Worm (Caenorhabditis elegans) whole organism, young adult: ENCODE measurements around the gene ttr-5.
A peak's percentile ranks its signal among the peaks of the same experiment; 100 is the strongest.

Experiments
- D2030.7 ChIP-seq: fragments of 200-800 bp; sonication (Bioruptor generic); IDR thresholded peaks from 2 replicates; pipeline ENCODE4 v1.3.6; 2022; ENCODE audit warnings: missing genetic modification reagents, missing genetic modification characterization, missing compliant biosample characterization
- F37B4.10 ChIP-seq: fragments of 200-800 bp; sonication (Bioruptor generic); IDR thresholded peaks from 2 replicates; pipeline ENCODE4 v1.3.6; 2022; ENCODE audit warnings: missing genetic modification characterization, missing compliant biosample characterization
- F52B5.7 ChIP-seq: sonication (generic microtip); optimal IDR thresholded peaks from 2 replicates; lab custom pipeline; 2016; ENCODE audit warnings: mild to moderate bottlenecking, missing genetic modification characterization, missing compliant biosample characterization
- F57A8.1 ChIP-seq: fragments of 200-800 bp; sonication (Bioruptor generic); optimal IDR thresholded peaks from 2 replicates; lab custom pipeline; 2018; ENCODE audit warnings: mild to moderate bottlenecking, missing genetic modification characterization, moderate library complexity, missing compliant biosample characterization
- F57C9.4 ChIP-seq: sonication (generic microtip); optimal IDR thresholded peaks from 2 replicates; lab custom pipeline; 2017; ENCODE audit warnings: mild to moderate bottlenecking, missing genetic modification characterization, missing compliant biosample characterization
- Y53F4B.3 ChIP-seq: fragments of 200-800 bp; sonication (Bioruptor generic); IDR thresholded peaks from 2 replicates; pipeline ENCODE4 v1.3.6; 2022; ENCODE audit warnings: missing genetic modification reagents, missing genetic modification characterization, missing compliant biosample characterization
- Y79H2A.3 ChIP-seq: fragments of 200-800 bp; sonication (Bioruptor generic); conservative IDR thresholded peaks from 2 replicates; pipeline ENCODE4 v1.3.6; 2022; ENCODE audit warnings: missing genetic modification reagents, missing genetic modification characterization, missing compliant biosample characterization
- ama-1 ChIP-seq, 3 experiments: fragments of 150-350 bp in 1 of 3; sonication (generic microtip) in 2 of 3; optimal IDR thresholded peaks; 2 replicates each; lab custom pipeline; 2014 to 2018; ENCODE audit warnings: missing biosample characterization in 2 of 3, missing genetic modification characterization in 2 of 3, missing genetic modification reagents in 2 of 3
- attf-3 ChIP-seq: fragments of 200-800 bp; sonication (Bioruptor generic); conservative IDR thresholded peaks from 2 replicates; pipeline ENCODE4 v1.3.6; 2022; ENCODE audit warnings: missing genetic modification reagents, missing genetic modification characterization, missing compliant biosample characterization
- attf-5 ChIP-seq: fragments of 200-800 bp; sonication (Bioruptor generic); optimal IDR thresholded peaks from 2 replicates; lab custom pipeline; 2018; ENCODE audit warnings: mild to moderate bottlenecking, missing genetic modification characterization, missing compliant biosample characterization
- ceh-40 ChIP-seq: fragments of 200-800 bp; sonication (Bioruptor generic); IDR thresholded peaks from 2 replicates; pipeline ENCODE4 v1.3.6; 2022; ENCODE audit warnings: missing genetic modification characterization, missing compliant biosample characterization
- ceh-91 ChIP-seq: fragments of 200-800 bp; sonication (Bioruptor generic); IDR thresholded peaks from 2 replicates; pipeline ENCODE4 v1.3.6; 2022; ENCODE audit warnings: missing genetic modification reagents, missing genetic modification characterization, missing compliant biosample characterization
- chd-7 ChIP-seq: sonication (generic microtip); optimal IDR thresholded peaks from 2 replicates; lab custom pipeline; 2016; ENCODE audit warnings: mild to moderate bottlenecking, missing genetic modification characterization, moderate library complexity, missing compliant biosample characterization
- dpff-1 ChIP-seq: sonication (generic microtip); optimal IDR thresholded peaks from 2 replicates; lab custom pipeline; 2017; ENCODE audit warnings: mild to moderate bottlenecking, missing genetic modification characterization, missing compliant biosample characterization
- hlh-12 ChIP-seq: sonication (generic microtip); optimal IDR thresholded peaks from 2 replicates; lab custom pipeline; 2016; ENCODE audit warnings: missing genetic modification characterization, missing compliant biosample characterization
- hlh-26 ChIP-seq: fragments of 200-800 bp; sonication (Bioruptor generic); conservative IDR thresholded peaks from 2 replicates; pipeline ENCODE4 v1.3.6; 2022; ENCODE audit warnings: missing genetic modification reagents, missing genetic modification characterization, missing compliant biosample characterization
- hmg-20 ChIP-seq: fragments of 200-800 bp; sonication (Bioruptor generic); IDR thresholded peaks from 2 replicates; pipeline ENCODE4 v1.3.6; 2022; ENCODE audit warnings: missing genetic modification reagents, missing genetic modification characterization, missing compliant biosample characterization
- lir-1 ChIP-seq: fragments of 200-800 bp; sonication (Bioruptor generic); conservative IDR thresholded peaks from 2 replicates; pipeline ENCODE4 v1.3.6; 2022; ENCODE audit warnings: missing genetic modification reagents, missing genetic modification characterization, missing compliant biosample characterization
- lsy-27 ChIP-seq: sonication (generic microtip); optimal IDR thresholded peaks from 2 replicates; lab custom pipeline; 2017; ENCODE audit warnings: missing genetic modification characterization, mild to moderate bottlenecking, missing compliant biosample characterization, antibody characterized with exemption, missing genotype, borderline replicate concordance; ENCODE audit not compliant: insufficient read depth
- mxl-1 ChIP-seq: sonication (generic microtip); optimal IDR thresholded peaks from 2 replicates; lab custom pipeline; 2016; ENCODE audit warnings: missing genetic modification characterization, missing compliant biosample characterization
- nfya-1 ChIP-seq: sonication (generic microtip); optimal IDR thresholded peaks from 2 replicates; lab custom pipeline; 2017; ENCODE audit warnings: antibody characterized with exemption, missing compliant biosample characterization, missing genetic modification characterization, borderline replicate concordance; ENCODE audit not compliant: insufficient read depth
- nfyb-1 ChIP-seq: fragments of 200-800 bp; sonication (Bioruptor generic); IDR thresholded peaks from 2 replicates; pipeline ENCODE4 v1.3.6; 2022; ENCODE audit warnings: missing genetic modification reagents, missing genetic modification characterization, missing compliant biosample characterization
- nhr-120 ChIP-seq: fragments of 200-800 bp; sonication (Bioruptor generic); IDR thresholded peaks from 2 replicates; pipeline ENCODE4 v1.3.6; 2022; ENCODE audit warnings: missing genetic modification characterization, missing compliant biosample characterization
- nhr-27 ChIP-seq: fragments of 200-800 bp; sonication (Bioruptor generic); optimal IDR thresholded peaks from 2 replicates; lab custom pipeline; 2018; ENCODE audit warnings: mild to moderate bottlenecking, missing genetic modification characterization, moderate library complexity, missing compliant biosample characterization
- nhr-80 ChIP-seq: sonication (generic microtip); optimal IDR thresholded peaks from 2 replicates; lab custom pipeline; 2016; ENCODE audit warnings: missing genetic modification characterization, missing compliant biosample characterization
- sea-2 ChIP-seq: fragments of 200-800 bp; sonication (Bioruptor generic); IDR thresholded peaks from 2 replicates; pipeline ENCODE4 v1.3.6; 2022; ENCODE audit warnings: missing genetic modification characterization, missing compliant biosample characterization
- snpc-1.1 ChIP-seq: sonication (generic microtip); optimal IDR thresholded peaks from 2 replicates; lab custom pipeline; 2017; ENCODE audit warnings: missing genetic modification characterization, mild to moderate bottlenecking, missing compliant biosample characterization, antibody characterized with exemption, moderate library complexity, missing genotype, missing genetic modification reagents; ENCODE audit not compliant: insufficient read depth
- tbx-9 ChIP-seq: sonication (generic microtip); optimal IDR thresholded peaks from 2 replicates; lab custom pipeline; 2016; ENCODE audit warnings: borderline replicate concordance, missing genetic modification characterization, inconsistent platforms, missing compliant biosample characterization
- ztf-25 ChIP-seq: fragments of 200-800 bp; sonication (Bioruptor generic); IDR thresholded peaks from 2 replicates; pipeline ENCODE4 v1.3.6; 2022; ENCODE audit warnings: missing genetic modification reagents, missing genetic modification characterization, missing compliant biosample characterization
- ztf-3 ChIP-seq: fragments of 200-800 bp; sonication (Bioruptor generic); optimal IDR thresholded peaks from 2 replicates; lab custom pipeline; 2018; ENCODE audit warnings: mild to moderate bottlenecking, missing genetic modification characterization, missing compliant biosample characterization

The ttr-5 gene

DNA sequence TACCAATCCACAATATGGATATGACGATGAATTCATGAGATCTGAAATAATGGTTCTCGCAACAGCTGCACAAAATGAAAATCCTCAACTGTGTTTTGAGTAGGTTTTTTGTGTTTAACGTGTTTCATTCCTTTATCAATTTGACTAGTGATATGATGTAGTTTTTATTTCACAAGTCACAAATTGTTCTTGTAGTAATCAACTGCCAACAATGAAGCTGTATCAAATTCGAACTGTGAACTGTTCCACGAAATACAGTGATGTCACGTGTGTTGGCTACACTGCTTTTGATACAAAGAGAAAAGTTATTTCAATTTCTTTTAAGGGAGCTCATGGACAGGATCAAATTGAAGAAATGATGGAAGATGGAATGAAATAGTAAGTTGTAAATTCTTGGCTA, 14.9 kb upstream of the ttr-5 start:
- peak; percentile 38 for TF ChIP-seq nhr-80
- no peak for TF ChIP-seq attf-5 (GFP tag; lab: Kevin White, UChicago)
- TF ChIP-seq F37B4.10 (GFP tag; lab: Robert Waterston, UW), result no peak
- TF ChIP-seq F57C9.4, result no peak

DNA sequence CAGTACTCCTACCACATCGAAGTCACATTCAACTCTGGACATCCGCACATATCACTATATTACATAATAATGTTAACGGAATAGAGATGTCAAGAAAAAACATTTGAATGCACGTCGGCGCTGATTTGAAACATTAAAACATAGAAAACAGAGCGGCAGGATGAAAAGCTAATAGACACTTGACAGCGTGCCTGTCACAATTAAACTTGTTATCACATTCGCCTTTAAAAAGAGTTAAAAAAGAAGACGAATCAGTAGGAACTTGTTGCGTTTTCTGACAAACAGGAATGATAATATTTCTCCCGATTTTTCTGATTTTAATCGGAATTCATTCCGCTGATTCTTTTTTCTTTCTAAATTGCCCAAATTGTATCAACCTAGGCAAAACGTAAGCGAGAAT, 12.5 kb upstream of the ttr-5 start:
- TF ChIP-seq dpff-1 (tag; lab: Kevin White, UChicago) (no peak), nhr-80 (peak; percentile 79)

DNA sequence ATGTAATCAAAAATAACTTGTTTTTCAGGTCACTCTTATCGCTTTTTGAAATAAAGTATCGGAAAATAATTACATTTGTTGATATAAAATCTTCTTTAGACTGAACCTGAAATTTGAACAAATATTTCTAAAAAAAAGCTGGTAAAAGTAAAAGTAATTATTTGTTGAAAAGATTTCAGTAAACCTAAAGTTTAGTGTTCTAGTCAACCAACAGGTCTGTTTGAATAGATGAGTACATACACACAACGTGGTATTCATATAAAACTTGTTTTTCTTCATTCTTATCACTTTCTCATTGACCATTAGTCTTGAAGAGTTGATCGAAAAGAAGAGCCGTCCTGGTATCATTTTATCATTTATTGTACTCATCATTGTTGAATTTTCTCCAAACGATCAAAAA, 10.5 kb upstream of the ttr-5 start, which contains the start of gene C40H1.9:
Gene C40H1.9, plus strand, starts transcription at position 301 of the 400 bp plus-strand sequence.
- TF ChIP-seq F57A8.1 (GFP tag; lab: Kevin White, UChicago), result no peak
- TF ChIP-seq ceh-40 (GFP tag; lab: Robert Waterston, UW), result no peak
- no peak for TF ChIP-seq lsy-27
- TF ChIP-seq D2030.7 (GFP tag; lab: Robert Waterston, UW), result no peak
- no peak for TF ChIP-seq nhr-120 (GFP tag; lab: Robert Waterston, UW)
- TF ChIP-seq chd-7 (tag; lab: Kevin White, UChicago), result no peak
- no peak for TF ChIP-seq nhr-27 (tag; lab: Kevin White, UChicago)
- TF ChIP-seq nfya-1 (tag; lab: Kevin White, UChicago), result no peak
- no peak for TF ChIP-seq sea-2 (GFP tag; lab: Robert Waterston, UW)
- TF ChIP-seq hlh-26, result no peak
- TF ChIP-seq Y79H2A.3 (GFP tag; lab: Robert Waterston, UW), result no peak
- TF ChIP-seq snpc-1.1 (tag; lab: Kevin White, UChicago), result no peak
- no peak for TF ChIP-seq ztf-25
- TF ChIP-seq ceh-91 (GFP tag; lab: Robert Waterston, UW), result no peak

DNA sequence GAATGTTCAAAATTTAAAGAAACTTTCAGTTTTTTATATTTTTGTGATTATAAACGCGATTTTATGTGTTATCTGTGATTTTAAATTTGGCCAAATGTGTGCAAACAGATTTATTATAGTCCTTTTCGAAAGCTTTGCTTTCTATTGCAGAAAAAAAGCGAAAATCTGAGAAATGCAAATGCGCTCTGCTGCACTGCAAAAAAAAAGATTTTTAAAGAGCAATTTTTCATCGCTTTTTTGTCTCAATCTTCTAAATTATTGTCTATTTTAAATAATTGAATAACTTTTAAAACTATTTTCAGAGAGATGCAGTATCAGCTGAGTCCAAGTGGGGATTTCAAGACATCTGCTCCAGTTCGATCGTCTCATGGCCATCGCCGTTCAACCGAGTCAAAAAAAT, 8.1 kb upstream of the ttr-5 start, which contains the start of gene cpb-1:
Gene cpb-1, plus strand, starts transcription at position 301 of the 400 bp plus-strand sequence.
- TF ChIP-seq hlh-12 (tag; lab: Kevin White, UChicago) (no peak), Y53F4B.3 (GFP tag; lab: Robert Waterston, UW) (no peak), hmg-20 (GFP tag; lab: Robert Waterston, UW) (no peak), tbx-9 (tag; lab: Kevin White, UChicago) (no peak), nfyb-1 (GFP tag; lab: Robert Waterston, UW) (no peak), lir-1 (GFP tag; lab: Robert Waterston, UW) (no peak), ztf-3 (GFP tag; lab: Kevin White, UChicago) (no peak), F52B5.7 (tag; lab: Kevin White, UChicago) (no peak), nhr-120 (GFP tag; lab: Robert Waterston, UW) (no peak), ama-1 (optimal IDR thresholded peaks at IDR 0.05; lab: Kevin White, UChicago) (no peak), ama-1 (GFP tag; optimal IDR thresholded peaks at IDR 0.05; lab: Kevin White, UChicago) (no peak), attf-3 (GFP tag; lab: Robert Waterston, UW) (no peak)

DNA sequence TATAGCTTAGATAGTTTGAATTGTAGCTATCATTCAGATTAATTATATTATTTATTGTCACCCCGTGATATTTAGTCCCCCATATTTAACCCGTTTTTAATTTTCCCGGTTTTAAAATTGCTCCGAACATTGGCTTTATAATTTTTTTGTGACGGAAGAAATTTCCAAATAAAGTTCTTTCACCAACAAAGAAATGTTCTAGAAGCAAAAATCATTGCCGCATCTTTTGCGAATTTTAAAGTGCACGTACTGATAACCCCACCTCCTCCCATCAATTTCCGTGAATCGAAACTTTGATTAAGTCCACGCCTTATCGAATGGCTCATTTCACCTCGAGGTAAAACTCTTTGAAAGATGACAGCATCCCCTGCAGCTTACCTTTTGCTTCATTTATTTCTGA, 5.4 kb upstream of the ttr-5 start, which contains the start of gene C40H1.7:
Gene C40H1.7, plus strand, starts transcription at position 301 of the 400 bp plus-strand sequence.
- TF ChIP-seq ztf-25 (no peak), mxl-1 (no peak), nhr-80 (peak; percentile 38), nfya-1 (tag; lab: Kevin White, UChicago) (no peak)
